Worm (Caenorhabditis elegans) whole organism, L4/young adult: Measurements from ENCODE around the gene C50F4.1.

ENCODE experiments used
- dao-5 ChIP-seq: sonication (generic microtip); optimal IDR thresholded peaks from 2 replicates; lab custom pipeline; 2016; ENCODE audit warnings: missing genotype, missing genetic modification characterization, moderate library complexity, missing compliant biosample characterization
- him-1 ChIP-seq: sonication (generic microtip); optimal IDR thresholded peaks from 2 replicates; lab custom pipeline; 2016; ENCODE audit warnings: missing genotype, missing genetic modification reagents, missing genetic modification characterization, missing compliant biosample characterization

- TF ChIP-seq dao-5 (tag; lab: Kevin White, UChicago) (no peak), him-1 (tag; lab: Kevin White, UChicago) (no peak)
Observed at ce11 chrV:9546042-9546581, 19.5 kb downstream of the C50F4.1 start, which contains the start of gene C50F4.6.
